Worm (Caenorhabditis elegans) whole organism, young adult: Measurements from ENCODE around the gene dpf-7.

ENCODE experiments used
- B0019.2 ChIP-seq: fragments of 200-800 bp; sonication (Bioruptor generic); conservative IDR thresholded peaks from 2 replicates; pipeline ENCODE4 v1.3.6; 2022; ENCODE audit warnings: missing genetic modification reagents, missing genetic modification characterization, missing compliant biosample characterization
- B0035.1 ChIP-seq: sonication (generic microtip); optimal IDR thresholded peaks from 2 replicates; lab custom pipeline; 2016; ENCODE audit warnings: missing genetic modification characterization, mild to moderate bottlenecking, missing compliant biosample characterization, missing genotype, missing genetic modification reagents
- B0261.1 ChIP-seq: sonication (generic microtip); optimal IDR thresholded peaks from 2 replicates; lab custom pipeline; 2016; ENCODE audit warnings: mild to moderate bottlenecking, missing genetic modification characterization, moderate library complexity, missing compliant biosample characterization
- D2030.7 ChIP-seq: fragments of 200-800 bp; sonication (Bioruptor generic); IDR thresholded peaks from 2 replicates; pipeline ENCODE4 v1.3.6; 2022; ENCODE audit warnings: missing genetic modification reagents, missing genetic modification characterization, missing compliant biosample characterization
- F33H1.4 ChIP-seq: fragments of 200-800 bp; sonication (Bioruptor generic); IDR thresholded peaks from 2 replicates; pipeline ENCODE4 v1.3.6; 2022; ENCODE audit warnings: missing genetic modification reagents, missing genetic modification characterization, missing compliant biosample characterization
- F49E8.2 ChIP-seq: sonication (generic microtip); optimal IDR thresholded peaks from 3 replicates; lab custom pipeline; 2017; ENCODE audit warnings: missing genetic modification characterization, mild to moderate bottlenecking, missing compliant biosample characterization, antibody characterized with exemption, moderate library complexity; ENCODE audit not compliant: insufficient read depth
- K11D2.4 ChIP-seq: fragments of 200-800 bp; sonication (Bioruptor generic); IDR thresholded peaks from 2 replicates; pipeline ENCODE4 v1.3.6; 2022; ENCODE audit warnings: missing genetic modification reagents, missing genetic modification characterization, missing compliant biosample characterization
- Y53F4B.3 ChIP-seq: fragments of 200-800 bp; sonication (Bioruptor generic); IDR thresholded peaks from 2 replicates; pipeline ENCODE4 v1.3.6; 2022; ENCODE audit warnings: missing genetic modification reagents, missing genetic modification characterization, missing compliant biosample characterization
- akir-1 ChIP-seq: fragments of 200-800 bp; sonication (Bioruptor generic); optimal IDR thresholded peaks from 2 replicates; lab custom pipeline; 2018; ENCODE audit warnings: mild to moderate bottlenecking, missing genetic modification characterization, moderate library complexity, missing compliant biosample characterization
- atf-7 ChIP-seq: sonication (generic microtip); optimal IDR thresholded peaks from 2 replicates; lab custom pipeline; 2017; ENCODE audit warnings: mild to moderate bottlenecking, missing genetic modification characterization, missing compliant biosample characterization
- athp-1 ChIP-seq: sonication (generic microtip); optimal IDR thresholded peaks from 2 replicates; lab custom pipeline; 2017; ENCODE audit warnings: mild to moderate bottlenecking, missing genetic modification characterization, missing compliant biosample characterization
- bed-1 ChIP-seq: fragments of 200-800 bp; sonication (Bioruptor generic); IDR thresholded peaks from 2 replicates; pipeline ENCODE4 v1.3.6; 2022; ENCODE audit warnings: missing genetic modification reagents, missing genetic modification characterization, missing compliant biosample characterization
- bed-2 ChIP-seq: fragments of 200-800 bp; sonication (Bioruptor generic); IDR thresholded peaks from 2 replicates; pipeline ENCODE4 v1.3.6; 2022; ENCODE audit warnings: missing genetic modification reagents, missing genetic modification characterization, missing compliant biosample characterization
- ceh-100 ChIP-seq: fragments of 200-800 bp; sonication (Bioruptor generic); IDR thresholded peaks from 2 replicates; pipeline ENCODE4 v1.3.6; 2022; ENCODE audit warnings: missing genetic modification reagents, missing genetic modification characterization, missing compliant biosample characterization
- ceh-91 ChIP-seq: fragments of 200-800 bp; sonication (Bioruptor generic); IDR thresholded peaks from 2 replicates; pipeline ENCODE4 v1.3.6; 2022; ENCODE audit warnings: missing genetic modification reagents, missing genetic modification characterization, missing compliant biosample characterization
- dpff-1 ChIP-seq: sonication (generic microtip); optimal IDR thresholded peaks from 2 replicates; lab custom pipeline; 2017; ENCODE audit warnings: mild to moderate bottlenecking, missing genetic modification characterization, missing compliant biosample characterization
- dpl-1 ChIP-seq: fragments of 150-350 bp; optimal IDR thresholded peaks from 2 replicates; lab custom pipeline; 2014; ENCODE audit warnings: missing biosample characterization, missing genetic modification reagents, missing genetic modification characterization
- egl-44 ChIP-seq: fragments of 200-800 bp; sonication (Bioruptor generic); IDR thresholded peaks from 2 replicates; pipeline ENCODE4 v1.3.6; 2022; ENCODE audit warnings: missing genetic modification reagents, missing genetic modification characterization, missing compliant biosample characterization
- hmg-20 ChIP-seq: fragments of 200-800 bp; sonication (Bioruptor generic); IDR thresholded peaks from 2 replicates; pipeline ENCODE4 v1.3.6; 2022; ENCODE audit warnings: missing genetic modification reagents, missing genetic modification characterization, missing compliant biosample characterization
- hsf-1 ChIP-seq: fragments of 200-800 bp; sonication (Bioruptor generic); IDR thresholded peaks from 2 replicates; pipeline ENCODE4 v1.3.6; 2022; ENCODE audit warnings: missing genetic modification reagents, missing genetic modification characterization, missing compliant biosample characterization
- lag-1 ChIP-seq: fragments of 200-800 bp; sonication (Bioruptor generic); IDR thresholded peaks from 2 replicates; pipeline ENCODE4 v1.3.6; 2022; ENCODE audit warnings: missing genetic modification reagents, missing genetic modification characterization, missing compliant biosample characterization
- let-526 ChIP-seq: fragments of 200-800 bp; sonication (Bioruptor generic); IDR thresholded peaks from 2 replicates; pipeline ENCODE4 v1.3.6; 2022; ENCODE audit warnings: missing genetic modification reagents, missing genetic modification characterization, missing compliant biosample characterization
- lin-40 ChIP-seq: sonication (generic microtip); optimal IDR thresholded peaks from 2 replicates; lab custom pipeline; 2016; ENCODE audit warnings: missing genetic modification characterization, mild to moderate bottlenecking, missing compliant biosample characterization, missing genotype, missing genetic modification reagents
- lin-54 ChIP-seq: fragments of 200-800 bp; sonication (Bioruptor generic); optimal IDR thresholded peaks from 2 replicates; lab custom pipeline; 2018; ENCODE audit warnings: mild to moderate bottlenecking, missing genetic modification characterization, missing compliant biosample characterization
- lsl-1 ChIP-seq: fragments of 200-800 bp; sonication (Bioruptor generic); optimal IDR thresholded peaks from 2 replicates; lab custom pipeline; 2018; ENCODE audit warnings: mild to moderate bottlenecking, missing genetic modification characterization, moderate library complexity, missing compliant biosample characterization
- madf-10 ChIP-seq: sonication (generic microtip); optimal IDR thresholded peaks from 2 replicates; lab custom pipeline; 2016; ENCODE audit warnings: mild to moderate bottlenecking, missing genetic modification characterization, missing compliant biosample characterization
- madf-3 ChIP-seq: fragments of 200-800 bp; sonication (Bioruptor generic); IDR thresholded peaks from 2 replicates; pipeline ENCODE4 v1.3.6; 2022; ENCODE audit warnings: missing genetic modification reagents, missing genetic modification characterization, missing compliant biosample characterization
- madf-6 ChIP-seq: fragments of 200-800 bp; sonication (Bioruptor generic); IDR thresholded peaks from 2 replicates; pipeline ENCODE4 v1.3.6; 2022; ENCODE audit warnings: missing genetic modification reagents, missing genetic modification characterization, missing compliant biosample characterization
- madf-8 ChIP-seq: fragments of 200-800 bp; sonication (Bioruptor generic); conservative IDR thresholded peaks from 2 replicates; pipeline ENCODE4 v1.3.6; 2022; ENCODE audit warnings: missing genetic modification reagents, missing genetic modification characterization, missing compliant biosample characterization
- mcd-1 ChIP-seq: fragments of 200-800 bp; sonication (Bioruptor generic); IDR thresholded peaks from 2 replicates; pipeline ENCODE4 v1.3.6; 2022; ENCODE audit warnings: missing genetic modification reagents, missing genetic modification characterization, missing compliant biosample characterization
- mes-4 ChIP-seq: sonication (generic microtip); optimal IDR thresholded peaks from 2 replicates; lab custom pipeline; 2016; ENCODE audit warnings: missing genotype, missing genetic modification characterization, missing compliant biosample characterization
- nfyb-1 ChIP-seq: fragments of 200-800 bp; sonication (Bioruptor generic); IDR thresholded peaks from 2 replicates; pipeline ENCODE4 v1.3.6; 2022; ENCODE audit warnings: missing genetic modification reagents, missing genetic modification characterization, missing compliant biosample characterization
- rec-8 ChIP-seq, 2 experiments: sonication (generic microtip); optimal IDR thresholded peaks; 2 replicates each; lab custom pipeline; 2016; ENCODE audit warnings: mild to moderate bottlenecking in 2 of 2, missing genetic modification characterization in 2 of 2, missing genetic modification reagents in 2 of 2, missing genotype in 2 of 2, missing biosample characterization in 1 of 2, missing compliant biosample characterization in 1 of 2, moderate library complexity in 1 of 2
- rpc-1 ChIP-seq, 2 experiments: fragments of 150-350 bp in 1 of 2; sonication (generic microtip) in 1 of 2; optimal IDR thresholded peaks; 2 replicates each; lab custom pipeline; 2014 to 2018; ENCODE audit warnings: missing biosample characterization in 1 of 2, missing genetic modification characterization in 1 of 2, missing genetic modification reagents in 1 of 2, missing genotype in 1 of 2
- sea-2 ChIP-seq: fragments of 200-800 bp; sonication (Bioruptor generic); IDR thresholded peaks from 2 replicates; pipeline ENCODE4 v1.3.6; 2022; ENCODE audit warnings: missing genetic modification characterization, missing compliant biosample characterization
- snpc-4 ChIP-seq, 5 experiments: fragments of 150-350 bp in 1 of 5; sonication (generic microtip) in 4 of 5; optimal IDR thresholded peaks; 2 replicates each; lab custom pipeline; 2014 to 2018; ENCODE audit warnings: missing genetic modification characterization in 5 of 5, missing biosample characterization in 3 of 5, antibody characterized with exemption in 2 of 5, mild to moderate bottlenecking in 2 of 5, missing compliant biosample characterization in 2 of 5, missing genotype in 2 of 5, moderate library complexity in 2 of 5, missing genetic modification reagents in 1 of 5
- sptf-2 ChIP-seq: fragments of 200-800 bp; sonication (Bioruptor generic); optimal IDR thresholded peaks from 2 replicates; lab custom pipeline; 2018; ENCODE audit warnings: mild to moderate bottlenecking, missing genetic modification characterization, missing compliant biosample characterization
- tbp1 ChIP-seq: fragments of 200-800 bp; sonication (Bioruptor generic); optimal IDR thresholded peaks from 2 replicates; lab custom pipeline; 2018; ENCODE audit warnings: mild to moderate bottlenecking, missing genetic modification characterization, missing compliant biosample characterization
- xnd-1 ChIP-seq: sonication (generic microtip); optimal IDR thresholded peaks from 2 replicates; lab custom pipeline; 2016; ENCODE audit warnings: missing genotype, missing genetic modification reagents, missing genetic modification characterization, missing compliant biosample characterization
- ztf-18 ChIP-seq: sonication (generic microtip); optimal IDR thresholded peaks from 2 replicates; lab custom pipeline; 2016; ENCODE audit warnings: missing genotype, mild to moderate bottlenecking, missing genetic modification characterization, missing compliant biosample characterization
- ztf-6 ChIP-seq: fragments of 200-800 bp; sonication (Bioruptor generic); IDR thresholded peaks from 2 replicates; pipeline ENCODE4 v1.3.6; 2022; ENCODE audit warnings: missing genetic modification reagents, missing genetic modification characterization, missing compliant biosample characterization

Gene dpf-7

DNA sequence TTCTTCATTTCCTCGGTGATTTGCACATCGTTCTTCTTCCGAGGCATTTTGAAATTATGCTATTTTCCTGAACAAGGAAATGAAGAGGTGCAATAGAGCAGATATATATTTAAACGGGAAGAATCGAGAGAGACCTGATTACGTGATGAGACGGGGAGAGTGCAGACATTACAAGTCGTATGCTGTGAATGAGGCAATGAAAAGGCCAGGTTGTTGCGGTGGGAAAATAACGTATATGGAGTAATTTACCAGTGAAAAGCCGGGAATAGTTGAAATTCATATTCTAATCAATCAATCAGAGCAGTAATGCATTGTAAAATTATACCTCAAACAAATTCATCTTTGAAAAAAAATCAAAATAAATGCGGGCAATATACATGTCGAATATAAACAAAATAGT is 43.7 kb downstream of the dpf-7 start, which contains the start of gene Y17G9B.8 (continued):
- TF ChIP-seq ceh-91 = no peak
- no peak for TF ChIP-seq K11D2.4
- peak; percentile 45 for TF ChIP-seq lin-54 (GFP tag; lab: Kevin White, UChicago)
- no peak for TF ChIP-seq let-526
- no peak for TF ChIP-seq mes-4 (tag; lab: Kevin White, UChicago)
- TF ChIP-seq lin-40 = no peak
- no peak for TF ChIP-seq rpc-1 (optimal IDR thresholded peaks at IDR 0.05; lab: Kevin White, UChicago)
- TF ChIP-seq rpc-1 (tag; optimal IDR thresholded peaks at IDR 0.05; lab: Kevin White, UChicago) = no peak
- TF ChIP-seq madf-10 = no peak
- no peak for TF ChIP-seq B0261.1 (tag; lab: Kevin White, UChicago)
- peak; percentile 55; the same call in 1 of the 2 replicates for TF ChIP-seq madf-6 (GFP tag; lab: Robert Waterston, UW)
- TF ChIP-seq hmg-20 = no peak
- no peak for TF ChIP-seq akir-1 (GFP tag; lab: Kevin White, UChicago)
- peak; percentile 10 for TF ChIP-seq athp-1 (tag; lab: Kevin White, UChicago)
- no peak for TF ChIP-seq egl-44 (GFP tag; lab: Robert Waterston, UW)
- no peak for TF ChIP-seq bed-1 (GFP tag; lab: Robert Waterston, UW)
- peak; percentile 9 for TF ChIP-seq ztf-18 (tag; lab: Kevin White, UChicago)
- no peak for TF ChIP-seq sea-2 (GFP tag; lab: Robert Waterston, UW)
- TF ChIP-seq B0019.2 (GFP tag; lab: Robert Waterston, UW) = no peak
- TF ChIP-seq nfyb-1 = peak; percentile 72
- no peak for TF ChIP-seq dpff-1
- peak; percentile 32 for TF ChIP-seq xnd-1 (tag; lab: Kevin White, UChicago)
- no peak for TF ChIP-seq lag-1 (GFP tag; lab: Robert Waterston, UW)
- no peak for TF ChIP-seq atf-7 (tag; lab: Kevin White, UChicago)
- TF ChIP-seq Y53F4B.3 (GFP tag; lab: Robert Waterston, UW) = no peak
- TF ChIP-seq dpl-1 (GFP tag; lab: Kevin White, UChicago) = no peak
- TF ChIP-seq ztf-6 (GFP tag; lab: Robert Waterston, UW) = no peak
- TF ChIP-seq B0035.1 = no peak
- peak; percentile 83 for TF ChIP-seq hsf-1 (GFP tag; lab: Robert Waterston, UW)
- peak; percentile 45 for TF ChIP-seq F49E8.2 (tag; lab: Kevin White, UChicago)
- TF ChIP-seq rec-8 (tag; optimal IDR thresholded peaks at IDR 0.05; lab: Kevin White, UChicago) = no peak

DNA sequence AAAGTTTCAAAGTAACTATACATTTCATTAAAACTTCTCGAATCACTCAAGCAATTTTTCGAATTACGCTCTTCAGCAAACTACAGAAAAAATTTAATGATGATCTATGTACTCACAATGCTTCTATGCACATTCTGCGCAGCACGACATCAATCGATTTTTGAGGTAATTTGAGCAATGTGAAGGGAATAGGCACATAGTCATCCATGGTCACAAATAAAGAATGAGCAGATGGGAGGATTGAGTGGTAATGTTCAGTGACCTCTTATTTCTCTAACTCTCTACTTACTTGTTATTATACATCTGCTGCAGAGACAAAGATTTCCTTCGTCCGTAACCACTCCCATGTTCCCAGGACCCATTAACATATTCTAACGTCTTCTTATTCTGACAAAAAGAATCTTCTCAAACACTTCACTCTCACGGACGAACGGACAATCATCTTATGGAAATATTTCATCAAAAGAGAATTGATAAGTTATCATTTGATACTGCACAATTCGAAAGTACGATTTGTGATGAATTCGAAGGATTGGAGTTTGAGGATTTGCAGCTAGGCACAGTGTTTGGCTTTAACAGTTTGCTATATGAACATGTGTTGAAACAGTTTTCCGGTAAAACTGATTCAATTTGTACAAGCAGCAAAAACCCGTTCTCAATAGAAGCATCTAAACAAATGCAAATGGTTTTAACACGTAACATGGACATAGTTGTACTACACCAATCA is 46.3 kb downstream of the dpf-7 start, which contains the start of the genes fbxb-77 and Y17G9B.11:
fbxb-77 (minus strand) TSS at position 229 of the 727 bp plus-strand sequence.
Y17G9B.11 (plus strand) TSS at position 677 of the 727 bp plus-strand sequence.
- TF ChIP-seq rpc-1 (optimal IDR thresholded peaks at IDR 0.05; lab: Kevin White, UChicago) (no peak), rpc-1 (tag; optimal IDR thresholded peaks at IDR 0.05; lab: Kevin White, UChicago) (no peak), egl-44 (GFP tag; lab: Robert Waterston, UW) (no peak), ztf-18 (tag; lab: Kevin White, UChicago) (no peak), atf-7 (tag; lab: Kevin White, UChicago) (no peak), bed-2 (GFP tag; lab: Robert Waterston, UW) (no peak), mcd-1 (GFP tag; lab: Robert Waterston, UW) (no peak), dpff-1 (no peak), ztf-6 (GFP tag; lab: Robert Waterston, UW) (no peak)

DNA sequence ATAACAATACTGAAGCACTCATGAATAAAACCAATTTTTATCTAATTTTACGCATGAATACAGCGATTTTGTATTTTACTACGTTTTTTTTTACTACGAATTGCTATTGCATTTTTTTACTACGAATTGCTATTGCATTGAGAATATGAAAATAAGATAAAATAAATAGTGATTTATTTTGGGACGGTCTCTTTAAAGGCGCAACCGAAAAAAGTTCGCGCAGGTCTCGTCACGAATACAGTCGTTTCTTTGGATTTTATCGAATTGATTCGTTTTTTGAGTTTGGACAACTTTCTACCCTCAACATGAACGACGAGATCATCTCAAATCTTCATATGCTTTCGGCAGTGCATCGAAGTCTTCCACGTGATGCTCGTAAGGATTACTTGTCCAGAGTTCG is 50.6 kb downstream of the dpf-7 start, which contains the start of gene Y17G9B.4:
Y17G9B.4 (plus strand) TSS at position 306 of the 400 bp plus-strand sequence.
- TF ChIP-seq snpc-4 (GFP tag; optimal IDR thresholded peaks at IDR 0.05; lab: Kevin White, UChicago) (no peak), snpc-4 (tag; optimal IDR thresholded peaks at IDR 0.05; lab: Kevin White, UChicago) (peak in 2 of 4 experiments; percentile 25 to 52), madf-6 (GFP tag; lab: Robert Waterston, UW) (peak; percentile 83), D2030.7 (GFP tag; lab: Robert Waterston, UW) (peak; percentile 53), madf-8 (GFP tag; lab: Robert Waterston, UW) (peak; percentile 42), sptf-2 (GFP tag; lab: Kevin White, UChicago) (no peak), tbp1 (peak; percentile 17), madf-3 (GFP tag; lab: Robert Waterston, UW) (no peak), lin-54 (GFP tag; lab: Kevin White, UChicago) (no peak), lsl-1 (GFP tag; lab: Kevin White, UChicago) (peak; percentile 91), xnd-1 (tag; lab: Kevin White, UChicago) (peak; percentile 86), F33H1.4 (peak; percentile 90), ceh-100 (GFP tag; lab: Robert Waterston, UW) (no peak)
